Fruit fly (Drosophila melanogaster) whole organism, embryonic: ENCODE data around the gene CG31752.

Source experiments
- Atf3 ChIP-seq: fragments of 200-800 bp; sonication (Bioruptor generic); optimal IDR thresholded peaks from 3 replicates; lab custom pipeline; 2016; ENCODE audit warnings: missing biosample characterization, missing genetic modification characterization
- CG10209 ChIP-seq: fragments of 200-800 bp; sonication (Bioruptor generic); optimal IDR thresholded peaks from 3 replicates; lab custom pipeline; 2017; ENCODE audit warnings: missing biosample characterization, mild to moderate bottlenecking, missing genetic modification characterization, missing genetic modification reagents
- CG10462 ChIP-seq: fragments of 200-800 bp; sonication (Bioruptor generic); optimal IDR thresholded peaks from 2 replicates; lab custom pipeline; 2016; ENCODE audit warnings: missing biosample characterization, missing genetic modification characterization
- CG11504 ChIP-seq: fragments of 200-800 bp; sonication (Bioruptor generic); optimal IDR thresholded peaks from 3 replicates; lab custom pipeline; 2019; ENCODE audit warnings: missing biosample characterization, mild to moderate bottlenecking, missing genetic modification characterization, moderate library complexity
- CG12659 ChIP-seq: fragments of 200-800 bp; sonication (Bioruptor generic); optimal IDR thresholded peaks from 3 replicates; lab custom pipeline; 2017; ENCODE audit warnings: mild to moderate bottlenecking, missing biosample characterization, missing genetic modification reagents, missing genetic modification characterization
- CG12744 ChIP-seq: fragments of 200-800 bp; sonication (Bioruptor generic); optimal IDR thresholded peaks from 2 replicates; lab custom pipeline; 2016; ENCODE audit warnings: missing biosample characterization, missing genetic modification characterization
- CG13624 ChIP-seq: fragments of 200-800 bp; sonication (Bioruptor generic); optimal IDR thresholded peaks from 2 replicates; lab custom pipeline; 2016; ENCODE audit warnings: missing biosample characterization, missing genetic modification characterization
- CG14667 ChIP-seq: fragments of 200-800 bp; sonication (Bioruptor generic); IDR thresholded peaks from 2 replicates; pipeline ENCODE4 v1.3.6; 2022; ENCODE audit warnings: missing biosample characterization, missing genetic modification characterization
- CG15601 ChIP-seq: fragments of 200-800 bp; sonication (Bioruptor generic); optimal IDR thresholded peaks from 3 replicates; lab custom pipeline; 2019; ENCODE audit warnings: missing biosample characterization, mild to moderate bottlenecking, missing genetic modification characterization, moderate library complexity
- CG17186 ChIP-seq: fragments of 200-800 bp; sonication (Bioruptor generic); optimal IDR thresholded peaks from 3 replicates; lab custom pipeline; 2017; ENCODE audit warnings: missing biosample characterization, missing genetic modification reagents, missing genetic modification characterization
- CG17385 ChIP-seq: fragments of 200-800 bp; sonication (Bioruptor generic); optimal IDR thresholded peaks from 3 replicates; lab custom pipeline; 2018; ENCODE audit warnings: missing biosample characterization, mild to moderate bottlenecking, missing genetic modification characterization
- CG18619 ChIP-seq: fragments of 200-800 bp; sonication (Bioruptor generic); optimal IDR thresholded peaks from 3 replicates; lab custom pipeline; 2017; ENCODE audit warnings: missing biosample characterization, mild to moderate bottlenecking, missing genetic modification characterization
- CG2120 ChIP-seq: fragments of 200-800 bp; sonication (Bioruptor generic); optimal IDR thresholded peaks from 3 replicates; lab custom pipeline; 2016; ENCODE audit warnings: missing biosample characterization, missing genetic modification characterization
- CG30431 ChIP-seq: fragments of 200-800 bp; sonication (Bioruptor generic); optimal IDR thresholded peaks from 2 replicates; lab custom pipeline; 2017; ENCODE audit warnings: missing biosample characterization, missing genetic modification characterization
- CG31388 ChIP-seq: fragments of 200-800 bp; sonication (Bioruptor generic); optimal IDR thresholded peaks from 2 replicates; lab custom pipeline; 2016; ENCODE audit warnings: missing biosample characterization, missing genetic modification characterization
- CG32532 ChIP-seq: fragments of 200-800 bp; sonication (Bioruptor generic); IDR thresholded peaks from 2 replicates; pipeline ENCODE4 v1.3.6; 2022; ENCODE audit warnings: missing biosample characterization, missing genetic modification characterization
- CG32767 ChIP-seq: fragments of 200-800 bp; sonication (Bioruptor generic); IDR thresholded peaks from 2 replicates; pipeline ENCODE4 v1.3.6; 2022; ENCODE audit warnings: missing biosample characterization, missing genetic modification characterization
- CG3726 ChIP-seq: fragments of 200-800 bp; sonication (Bioruptor generic); IDR thresholded peaks from 3 replicates; pipeline ENCODE4, ENCODE4 v1.3.6; 2022; ENCODE audit warnings: missing biosample characterization, missing genetic modification characterization
- CG3995 ChIP-seq: fragments of 200-800 bp; sonication (Bioruptor generic); optimal IDR thresholded peaks from 3 replicates; lab custom pipeline; 2016; ENCODE audit warnings: missing biosample characterization, missing genetic modification characterization
- CG4328 ChIP-seq: fragments of 200-800 bp; sonication (Bioruptor generic); optimal IDR thresholded peaks from 3 replicates; lab custom pipeline; 2017; ENCODE audit warnings: missing biosample characterization, missing genetic modification reagents, missing genetic modification characterization
- CG4404 ChIP-seq: fragments of 200-800 bp; sonication (Bioruptor generic); IDR thresholded peaks from 2 replicates; pipeline ENCODE4 v1.3.6; 2022; ENCODE audit warnings: missing biosample characterization, missing genetic modification characterization
- CG4424 ChIP-seq: fragments of 200-800 bp; sonication (Bioruptor generic); optimal IDR thresholded peaks from 3 replicates; lab custom pipeline; 2016; ENCODE audit warnings: missing biosample characterization, missing genetic modification characterization
- CG6813 ChIP-seq: fragments of 200-800 bp; sonication (Bioruptor generic); optimal IDR thresholded peaks from 2 replicates; lab custom pipeline; 2017; ENCODE audit warnings: missing biosample characterization, missing genetic modification characterization, mild to moderate bottlenecking, moderate library complexity, missing genetic modification reagents
- CG8290 ChIP-seq, 3 experiments: fragments of 200-800 bp; sonication (Bioruptor generic); optimal IDR thresholded peaks; 2 replicates each; lab custom pipeline; 2016 to 2019; ENCODE audit warnings: missing biosample characterization in 3 of 3, missing genetic modification characterization in 3 of 3, mild to moderate bottlenecking in 2 of 3, moderate library complexity in 1 of 3
- CG9727 ChIP-seq: fragments of 200-800 bp; sonication (Bioruptor generic); optimal IDR thresholded peaks from 3 replicates; lab custom pipeline; 2017; ENCODE audit warnings: missing biosample characterization, mild to moderate bottlenecking, missing genetic modification characterization
- CkIIα-i1 ChIP-seq: fragments of 200-800 bp; sonication (Bioruptor generic); IDR thresholded peaks from 2 replicates; pipeline ENCODE4 v1.3.6; 2022; ENCODE audit warnings: missing biosample characterization, missing genetic modification characterization
- E2f1 ChIP-seq: fragments of 200-800 bp; sonication (Bioruptor generic); IDR thresholded peaks from 2 replicates; pipeline ENCODE4 v1.3.6; 2022; ENCODE audit warnings: missing biosample characterization, missing genetic modification characterization
- Fer1 ChIP-seq: fragments of 200-800 bp; sonication (Bioruptor generic); optimal IDR thresholded peaks from 2 replicates; lab custom pipeline; 2017; ENCODE audit warnings: missing biosample characterization, mild to moderate bottlenecking, missing genetic modification characterization
- Gug ChIP-seq: fragments of 200-800 bp; sonication (Bioruptor generic); IDR thresholded peaks from 4 replicates; pipeline ENCODE4 v1.3.6; 2022; ENCODE audit warnings: missing biosample characterization, missing genetic modification characterization
- H2.0 ChIP-seq: fragments of 200-800 bp; sonication (Bioruptor generic); IDR thresholded peaks from 2 replicates; pipeline ENCODE4 v1.3.6; 2022; ENCODE audit warnings: missing biosample characterization, missing genetic modification characterization
- HLH54F ChIP-seq: fragments of 200-800 bp; sonication (Bioruptor generic); optimal IDR thresholded peaks from 3 replicates; lab custom pipeline; 2016; ENCODE audit warnings: missing biosample characterization, missing genetic modification characterization
- HmgZ ChIP-seq: fragments of 200-800 bp; sonication (Bioruptor generic); optimal IDR thresholded peaks from 2 replicates; lab custom pipeline; 2018; ENCODE audit warnings: missing biosample characterization, mild to moderate bottlenecking, missing genetic modification characterization
- Hmr ChIP-seq: fragments of 200-800 bp; sonication (Bioruptor generic); optimal IDR thresholded peaks from 3 replicates; lab custom pipeline; 2017; ENCODE audit warnings: mild to moderate bottlenecking, missing biosample characterization, missing genetic modification reagents, missing genetic modification characterization
- MBD-R2 ChIP-seq: fragments of 200-800 bp; sonication (Bioruptor generic); IDR thresholded peaks from 2 replicates; pipeline ENCODE4 v1.3.6; 2022; ENCODE audit warnings: missing biosample characterization, missing genetic modification characterization
- Mad ChIP-seq: fragments of 200-800 bp; sonication (Bioruptor generic); optimal IDR thresholded peaks from 2 replicates; lab custom pipeline; 2016; ENCODE audit warnings: missing biosample characterization, missing genetic modification characterization
- chinmo ChIP-seq: fragments of 200-800 bp; sonication (Bioruptor generic); IDR thresholded peaks from 4 replicates; pipeline ENCODE4 v1.3.6; 2022; ENCODE audit warnings: missing biosample characterization, missing genetic modification characterization; ENCODE audit not compliant: partially characterized antibody
- crc ChIP-seq: fragments of 200-800 bp; sonication (Bioruptor generic); optimal IDR thresholded peaks from 2 replicates; lab custom pipeline; 2016; ENCODE audit warnings: missing biosample characterization, missing genetic modification characterization
- dm ChIP-seq: fragments of 200-800 bp; sonication (Bioruptor generic); optimal IDR thresholded peaks from 3 replicates; lab custom pipeline; 2016; ENCODE audit warnings: missing biosample characterization, missing genetic modification characterization
- dmrt11E ChIP-seq: fragments of 200-800 bp; sonication (Bioruptor generic); optimal IDR thresholded peaks from 3 replicates; lab custom pipeline; 2018; ENCODE audit warnings: missing biosample characterization, mild to moderate bottlenecking, missing genetic modification characterization, moderate library complexity
- dysf ChIP-seq: fragments of 200-800 bp; sonication (Bioruptor generic); IDR thresholded peaks from 3 replicates; pipeline ENCODE4 v1.3.6; 2022; ENCODE audit warnings: missing biosample characterization, missing genetic modification characterization
- fd96Cb ChIP-seq: fragments of 200-800 bp; sonication (Bioruptor generic); optimal IDR thresholded peaks from 2 replicates; lab custom pipeline; 2018; ENCODE audit warnings: missing biosample characterization, mild to moderate bottlenecking, missing genetic modification characterization, moderate library complexity
- ftz-f1 ChIP-seq: fragments of 200-800 bp; sonication (Bioruptor generic); optimal IDR thresholded peaks from 2 replicates; lab custom pipeline; 2016; ENCODE audit warnings: missing biosample characterization, missing genetic modification characterization
- hth ChIP-seq: fragments of >200 bp; optimal IDR thresholded peaks from 2 replicates; lab custom pipeline; 2017; ENCODE audit warnings: inconsistent platforms
- jumu ChIP-seq: fragments of 200-800 bp; sonication (Bioruptor generic); optimal IDR thresholded peaks from 3 replicates; lab custom pipeline; 2016; ENCODE audit warnings: missing biosample characterization, missing genetic modification characterization
- maf-S ChIP-seq: fragments of 200-800 bp; sonication (Bioruptor generic); optimal IDR thresholded peaks from 2 replicates; lab custom pipeline; 2016; ENCODE audit warnings: missing biosample characterization, missing genetic modification characterization
- repo ChIP-seq: fragments of 200-800 bp; sonication (Bioruptor generic); optimal IDR thresholded peaks from 2 replicates; lab custom pipeline; 2016; ENCODE audit warnings: missing biosample characterization, missing genetic modification characterization
- rib ChIP-seq: fragments of 200-800 bp; sonication (Bioruptor generic); IDR thresholded peaks from 2 replicates; pipeline ENCODE4 v1.3.6; 2022; ENCODE audit warnings: missing biosample characterization, missing genetic modification characterization
- sens ChIP-seq: fragments of 200-800 bp; sonication (Bioruptor generic); peaks from one replicate; lab custom pipeline; 2016; ENCODE audit warnings: missing biosample characterization, missing genetic modification characterization
- sim ChIP-seq: fragments of 200-800 bp; sonication (Bioruptor generic); IDR thresholded peaks from 2 replicates; pipeline ENCODE4 v1.3.6; 2022; ENCODE audit warnings: missing biosample characterization, missing genetic modification characterization
- slbo ChIP-seq: fragments of 200-800 bp; sonication (Bioruptor generic); IDR thresholded peaks from 2 replicates; pipeline ENCODE4 v1.3.6; 2022; ENCODE audit warnings: missing biosample characterization, missing genetic modification characterization
- ssp ChIP-seq: fragments of 200-800 bp; sonication (Bioruptor generic); IDR thresholded peaks from 2 replicates; pipeline ENCODE4 v1.3.6; 2022; ENCODE audit warnings: missing biosample characterization, missing genetic modification characterization
- wek ChIP-seq: fragments of 200-800 bp; sonication (Bioruptor generic); optimal IDR thresholded peaks from 3 replicates; lab custom pipeline; 2018; ENCODE audit warnings: missing biosample characterization, mild to moderate bottlenecking, missing genetic modification characterization, moderate library complexity

The CG31752 gene

DNA sequence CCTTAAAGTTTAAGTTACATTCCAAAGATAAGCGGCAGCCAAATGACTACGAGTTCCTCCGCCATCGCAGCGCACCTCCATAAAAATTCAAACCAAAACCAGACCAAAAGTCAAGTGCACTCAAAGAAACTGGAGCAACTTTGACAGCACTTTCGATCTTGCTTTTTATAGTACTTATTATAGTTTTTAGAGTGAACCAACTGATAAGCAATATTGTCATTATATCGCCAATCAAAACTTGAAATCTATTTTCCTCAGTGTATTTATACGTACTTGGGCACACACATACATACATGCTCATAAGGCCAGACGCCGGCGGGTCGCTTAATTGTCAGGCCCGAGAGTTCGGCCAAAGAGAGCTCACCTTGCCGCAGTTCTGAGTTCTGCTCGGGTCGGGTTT, 49.0 kb upstream of the CG31752 start (continued):
- TF ChIP-seq CG14667 (GFP tag; lab: Robert Waterston, UW) (peak; percentile 59), CG6813 (peak; percentile 79), CG2120 (GFP tag; lab: Kevin White, UChicago) (no peak), CG12659 (peak; percentile 42), dmrt11E (tag; lab: Kevin White, UChicago) (peak; percentile 96), ftz-f1 (GFP tag; lab: Kevin White, UChicago) (no peak), CG11504 (tag; lab: Kevin White, UChicago) (peak; percentile 76), sens (peak; percentile 96), Fer1 (no peak), CG12744 (GFP tag; lab: Kevin White, UChicago) (peak; percentile 59), HmgZ (no peak), CkIIα-i1 (GFP tag; lab: Robert Waterston, UW) (no peak), CG32767 (no peak; the same call in 1 of the 2 replicates), repo (peak; percentile 68), CG10462 (GFP tag; lab: Kevin White, UChicago) (peak; percentile 74), CG8290 (GFP tag; optimal IDR thresholded peaks at IDR 0.05; lab: Kevin White, UChicago) (peak; percentile 60), CG8290 (tag; optimal IDR thresholded peaks at IDR 0.05; lab: Kevin White, UChicago) (peak; percentile 48 to 63), CG4404 (GFP tag; lab: Robert Waterston, UW) (peak; percentile 90), Mad (peak; percentile 67), crc (GFP tag; lab: Kevin White, UChicago) (peak; percentile 58), CG3995 (no peak), CG4424 (peak; percentile 86), dysf (GFP tag; lab: Robert Waterston, UW) (peak; percentile 68), CG13624 (GFP tag; lab: Kevin White, UChicago) (peak; percentile 34), chinmo (GFP tag; lab: Robert Waterston, UW) (no peak), CG30431 (GFP tag; lab: Kevin White, UChicago) (peak; percentile 82), CG17385 (GFP tag; lab: Kevin White, UChicago) (peak; percentile 68), MBD-R2 (GFP tag; lab: Robert Waterston, UW) (peak; percentile 21; the same call in 1 of the 2 replicates), slbo (GFP tag; lab: Robert Waterston, UW) (peak; percentile 57), dm (GFP tag; lab: Kevin White, UChicago) (peak; percentile 35), fd96Cb (peak; percentile 78), CG18619 (GFP tag; lab: Kevin White, UChicago) (peak; percentile 33), Gug (GFP tag; lab: Robert Waterston, UW) (peak; percentile 42; the same call in 2 of the 4 replicates), CG17186 (GFP tag; lab: Kevin White, UChicago) (peak; percentile 37), ssp (GFP tag; lab: Robert Waterston, UW) (peak; percentile 56), CG10209 (peak; percentile 72), H2.0 (GFP tag; lab: Robert Waterston, UW) (peak; percentile 47), CG31388 (GFP tag; lab: Kevin White, UChicago) (peak; percentile 35), maf-S (peak; percentile 51), wek (GFP tag; lab: Kevin White, UChicago) (peak; percentile 19), sim (peak; percentile 82), Hmr (GFP tag; lab: Kevin White, UChicago) (peak; percentile 7), CG15601 (tag; lab: Kevin White, UChicago) (peak; percentile 79), CG3726 (GFP tag; lab: Robert Waterston, UW) (peak; percentile 76), rib (GFP tag; lab: Robert Waterston, UW) (no peak), hth (lab: Kevin White, UChicago) (no peak), jumu (GFP tag; lab: Kevin White, UChicago) (peak; percentile 73), CG32532 (GFP tag; lab: Robert Waterston, UW) (no peak; the same call in 1 of the 2 replicates), CG4328 (GFP tag; lab: Kevin White, UChicago) (no peak), CG9727 (GFP tag; lab: Kevin White, UChicago) (peak; percentile 91), Atf3 (GFP tag; lab: Kevin White, UChicago) (peak; percentile 66), HLH54F (GFP tag; lab: Kevin White, UChicago) (peak; percentile 34), E2f1 (GFP tag; lab: Robert Waterston, UW) (peak; percentile 39; the same call in 1 of the 2 replicates)
